Worm (Caenorhabditis elegans): ENCODE measurements around the gene tyra-3.
A peak's percentile ranks its signal among the peaks of the same experiment; 100 is the strongest.

tyra-3 gene

ce11 chrX:4958986-4959385, 11.1 kb downstream of the tyra-3 start:
- TF ChIP-seq nhr-10 (tag; optimal IDR thresholded peaks at IDR 0.05) (no peak), lsy-2 (tag; optimal IDR thresholded peaks at IDR 0.05) (no peak), nhr-6 (tag; optimal IDR thresholded peaks at IDR 0.05) (no peak), Y55F3AM.14 (GFP tag; optimal IDR thresholded peaks at IDR 0.05) (no peak), nhr-129 (tag; optimal IDR thresholded peaks at IDR 0.05) (no peak), nhr-12 (tag; optimal IDR thresholded peaks at IDR 0.05) (no peak), gmeb-1 (tag; optimal IDR thresholded peaks at IDR 0.05) (no peak), ztf-4 (tag; optimal IDR thresholded peaks at IDR 0.05) (no peak), nhr-21 (tag; optimal IDR thresholded peaks at IDR 0.05) (no peak)

- TF ChIP-seq ceh-82 (tag; optimal IDR thresholded peaks at IDR 0.05): no peak
- TF ChIP-seq egl-27 (tag; optimal IDR thresholded peaks at IDR 0.05): no peak
- TF ChIP-seq lin-11 (tag; optimal IDR thresholded peaks at IDR 0.05): no peak
- no peak for TF ChIP-seq lsy-2 (tag; optimal IDR thresholded peaks at IDR 0.05)
- no peak for TF ChIP-seq blmp-1 (tag; optimal IDR thresholded peaks at IDR 0.05; ENCODE audit: insufficient read depth)
- no peak for TF ChIP-seq mdl-1 (tag; optimal IDR thresholded peaks at IDR 0.05)
- TF ChIP-seq nhr-237 (tag; optimal IDR thresholded peaks at IDR 0.05): no peak
- TF ChIP-seq mab-5 (tag; optimal IDR thresholded peaks at IDR 0.05): no peak
- TF ChIP-seq ztf-1 (GFP tag; conservative IDR thresholded peaks at IDR 0.05): no peak
Measured at ce11 chrX:4959440-4959839, 11.6 kb downstream of the tyra-3 start.

- TF ChIP-seq aly-2 (tag; optimal IDR thresholded peaks at IDR 0.05) (no peak), ztf-4 (tag; optimal IDR thresholded peaks at IDR 0.05) (no peak), alr-1 (tag; optimal IDR thresholded peaks at IDR 0.05) (no peak), F13H6.1 (tag; optimal IDR thresholded peaks at IDR 0.05) (peak; percentile 78), unc-55 (GFP tag; optimal IDR thresholded peaks at IDR 0.05) (peak; percentile 43), nhr-11 (tag; optimal IDR thresholded peaks at IDR 0.05) (no peak), egl-27 (tag; optimal IDR thresholded peaks at IDR 0.05) (no peak), ceh-16 (tag; optimal IDR thresholded peaks at IDR 0.05) (peak; percentile 21), sma-9 (GFP tag; optimal IDR thresholded peaks at IDR 0.05) (peak; percentile 54), sma-9 (tag; optimal IDR thresholded peaks at IDR 0.05) (no peak), sma-3 (GFP tag; optimal IDR thresholded peaks at IDR 0.05) (peak; percentile 33), ztf-11 (tag; optimal IDR thresholded peaks at IDR 0.05) (no peak), Y55F3AM.14 (GFP tag; optimal IDR thresholded peaks at IDR 0.05) (no peak), gmeb-1 (tag; optimal IDR thresholded peaks at IDR 0.05) (no peak), mbf-1 (tag; optimal IDR thresholded peaks at IDR 0.05) (no peak), nhr-6 (tag; optimal IDR thresholded peaks at IDR 0.05) (no peak), nhr-25 (tag; optimal IDR thresholded peaks at IDR 0.05) (no peak), mab-5 (tag; optimal IDR thresholded peaks at IDR 0.05) (peak; percentile 20), ZK546.5 (tag; optimal IDR thresholded peaks at IDR 0.05) (no peak), elt-3 (tag; optimal IDR thresholded peaks at IDR 0.05) (no peak), nhr-129 (tag; optimal IDR thresholded peaks at IDR 0.05) (peak; percentile 52), fos-1 (tag; optimal IDR thresholded peaks at IDR 0.05) (no peak), crh-2 (tag; optimal IDR thresholded peaks at IDR 0.05) (no peak), zag-1 (tag; optimal IDR thresholded peaks at IDR 0.05) (peak; percentile 33), lin-39 (tag; optimal IDR thresholded peaks at IDR 0.05) (no peak), lsy-2 (tag; optimal IDR thresholded peaks at IDR 0.05) (peak; percentile 15 to 59), lin-13 (GFP tag; optimal IDR thresholded peaks at IDR 0.05) (peak; percentile 26), nhr-23 (tag; optimal IDR thresholded peaks at IDR 0.05) (no peak), nhr-77 (tag; optimal IDR thresholded peaks at IDR 0.05) (no peak), C34F6.9 (tag; optimal IDR thresholded peaks at IDR 0.05) (peak; percentile 41), nhr-10 (tag; optimal IDR thresholded peaks at IDR 0.05) (no peak), skn-1 (tag; optimal IDR thresholded peaks at IDR 0.05) (no peak), ztf-1 (GFP tag; conservative IDR thresholded peaks at IDR 0.05) (no peak), mdl-1 (tag; optimal IDR thresholded peaks at IDR 0.05) (peak; percentile 26 to 58), nhr-12 (tag; optimal IDR thresholded peaks at IDR 0.05) (no peak), ceh-82 (tag; optimal IDR thresholded peaks at IDR 0.05) (peak; percentile 15), dmd-4 (tag; optimal IDR thresholded peaks at IDR 0.05) (no peak), unc-62 (GFP tag; optimal IDR thresholded peaks at IDR 0.05) (no peak), elt-1 (tag; optimal IDR thresholded peaks at IDR 0.05) (no peak), unc-39 (tag; optimal IDR thresholded peaks at IDR 0.05) (no peak), sem-4 (tag; optimal IDR thresholded peaks at IDR 0.05) (peak; percentile 48), peb-1 (tag; optimal IDR thresholded peaks at IDR 0.05) (no peak), blmp-1 (tag; optimal IDR thresholded peaks at IDR 0.05; ENCODE audit: insufficient read depth) (no peak), snpc-4 (tag; optimal IDR thresholded peaks at IDR 0.05) (no peak), ama-1 (optimal IDR thresholded peaks at IDR 0.05) (peak; percentile 96), lin-11 (tag; optimal IDR thresholded peaks at IDR 0.05) (no peak)
Measured at ce11 chrX:4960422-4960821, 12.6 kb downstream of the tyra-3 start, which contains the start of gene act-4. TSS of gene act-4 (plus strand) at chrX:4960621.
